Fruit fly (Drosophila melanogaster): ENCODE measurements around the gene Prps.

DNA sequence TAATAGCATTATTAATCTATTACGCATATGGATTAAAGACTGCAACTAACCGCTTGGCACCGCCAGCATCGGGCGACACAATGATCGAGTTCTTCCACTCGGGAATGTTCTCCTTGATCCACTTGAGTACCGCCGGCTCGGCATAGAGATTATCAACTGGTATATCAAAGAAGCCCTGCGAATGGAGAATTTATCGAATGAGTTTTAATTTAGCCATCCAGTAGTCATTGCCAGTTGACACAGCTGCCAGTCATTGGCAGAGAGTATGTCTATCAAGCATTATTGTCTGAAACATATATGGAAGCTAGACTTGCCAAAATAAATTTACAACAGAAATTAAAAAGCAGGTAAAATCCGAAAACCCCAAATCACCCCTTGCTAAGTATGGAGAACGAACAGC, 11.6 kb downstream of the Prps start, which contains the start of gene CG16719:
- no peak for TF ChIP-seq CG3163 (GFP tag; optimal IDR thresholded peaks at IDR 0.05)
- no peak for TF ChIP-seq CG11504 (tag; optimal IDR thresholded peaks at IDR 0.05)
- no peak for TF ChIP-seq az2 (GFP tag; optimal IDR thresholded peaks at IDR 0.05)
- TF ChIP-seq CG43689 (GFP tag; IDR thresholded peaks at IDR 0.05), result no peak
- TF ChIP-seq gem (tag; optimal IDR thresholded peaks at IDR 0.05), result no peak
- TF ChIP-seq mam (GFP tag; optimal IDR thresholded peaks at IDR 0.05), result no peak
- no peak for TF ChIP-seq CG4360 (GFP tag; IDR thresholded peaks at IDR 0.05)

Data from whole organism, embryonic.